Fruit fly (Drosophila melanogaster) whole organism, prepupa: ENCODE results near the gene meng.

Experiments used
- CG6276 ChIP-seq: fragments of 200-800 bp; sonication (Bioruptor generic); optimal IDR thresholded peaks from 2 replicates; lab custom pipeline; 2017; ENCODE audit warnings: missing biosample characterization, mild to moderate bottlenecking, missing genetic modification characterization
- Gug ChIP-seq: fragments of 200-800 bp; sonication (Bioruptor generic); IDR thresholded peaks from 2 replicates; pipeline ENCODE4 v1.3.6; 2022; ENCODE audit warnings: missing biosample characterization, missing genetic modification characterization
- Lpt ChIP-seq: fragments of 200-800 bp; sonication (Bioruptor generic); optimal IDR thresholded peaks from 3 replicates; lab custom pipeline; 2016; ENCODE audit warnings: missing biosample characterization, missing genetic modification characterization
- Sox102F ChIP-seq: fragments of 200-800 bp; sonication (Bioruptor generic); optimal IDR thresholded peaks from 2 replicates; lab custom pipeline; 2016; ENCODE audit warnings: missing biosample characterization, mild to moderate bottlenecking, missing genetic modification characterization
- Sox15 ChIP-seq: fragments of 200-800 bp; sonication (Bioruptor generic); optimal IDR thresholded peaks from 3 replicates; lab custom pipeline; 2016; ENCODE audit warnings: missing biosample characterization, missing genetic modification characterization
- esn ChIP-seq: fragments of 200-800 bp; sonication (Bioruptor generic); optimal IDR thresholded peaks from 2 replicates; lab custom pipeline; 2016; ENCODE audit warnings: missing biosample characterization, mild to moderate bottlenecking, missing genetic modification characterization, moderate library complexity

dm6 chr2L:6773645-6774044, 31.3 kb downstream of the meng start, which contains the start of gene CG17378:
- TF ChIP-seq Sox15 (GFP tag; lab: Kevin White, UChicago) (no peak), esn (GFP tag; lab: Kevin White, UChicago) (no peak), Sox102F (GFP tag; lab: Kevin White, UChicago) (no peak), Gug (GFP tag; lab: Robert Waterston, UW) (no peak), Lpt (GFP tag; lab: Kevin White, UChicago) (no peak), CG6276 (GFP tag; lab: Kevin White, UChicago) (no peak)
